Worm (Caenorhabditis elegans): Measurements from ENCODE around the gene npax-4.

The npax-4 gene

DNA sequence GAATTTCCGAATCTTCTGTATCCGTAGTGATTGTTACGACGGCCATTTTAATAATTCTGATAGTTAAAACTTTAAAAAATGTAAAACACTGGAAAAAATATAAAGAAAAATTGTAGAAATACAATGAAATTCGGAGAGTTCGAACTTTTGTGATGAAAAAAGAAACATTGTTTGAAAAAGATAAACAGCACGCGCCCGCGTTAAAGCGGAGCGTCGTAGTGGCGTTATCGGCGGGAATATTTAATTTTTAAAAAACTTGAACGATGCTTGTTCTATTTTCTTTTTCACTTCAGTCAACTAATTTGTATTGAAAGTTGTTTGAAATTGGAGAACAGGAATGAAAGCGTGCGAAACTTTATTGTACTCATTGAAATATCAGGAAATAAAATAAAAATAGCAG is 10.1 kb downstream of the npax-4 start, which contains the start of gene npp-23 (continued):
- TF ChIP-seq ceh-82 (tag; optimal IDR thresholded peaks at IDR 0.05), result peak; percentile 40 to 53 (median 43)
- no peak for TF ChIP-seq ceh-8 (GFP tag; optimal IDR thresholded peaks at IDR 0.05)
- no peak for TF ChIP-seq ces-1 (GFP tag; optimal IDR thresholded peaks at IDR 0.05)
- no peak for TF ChIP-seq sox-4 (tag; optimal IDR thresholded peaks at IDR 0.05)
- TF ChIP-seq ceh-63 (GFP tag; optimal IDR thresholded peaks at IDR 0.05), result no peak
- peak; percentile 59 for TF ChIP-seq nhr-20 (tag; optimal IDR thresholded peaks at IDR 0.05)
- peak; percentile 15 for TF ChIP-seq lin-13 (GFP tag; optimal IDR thresholded peaks at IDR 0.05)
- TF ChIP-seq ama-1 (optimal IDR thresholded peaks at IDR 0.05), result no peak
- peak; percentile 50 for TF ChIP-seq swsn-7 (tag; optimal IDR thresholded peaks at IDR 0.05)
- no peak for TF ChIP-seq ets-5 (GFP tag; IDR thresholded peaks at IDR 0.05)
- no peak for TF ChIP-seq unc-86 (tag; optimal IDR thresholded peaks at IDR 0.05)
- TF ChIP-seq nhr-76 (tag; optimal IDR thresholded peaks at IDR 0.05), result no peak
- peak; percentile 96 to 99 for TF ChIP-seq efl-1 (optimal IDR thresholded peaks at IDR 0.05)
- TF ChIP-seq efl-1 (GFP tag; optimal IDR thresholded peaks at IDR 0.05 in 1 of 2), result peak; percentile 96 to 99
- no peak for TF ChIP-seq irx-1 (tag; optimal IDR thresholded peaks at IDR 0.05)
- peak; percentile 19 for TF ChIP-seq lin-15B (tag; optimal IDR thresholded peaks at IDR 0.05)
- no peak for TF ChIP-seq nhr-71 (tag; optimal IDR thresholded peaks at IDR 0.05)
- TF ChIP-seq aly-2 (tag; optimal IDR thresholded peaks at IDR 0.05), result peak; percentile 11
- no peak for TF ChIP-seq nhr-11 (tag; optimal IDR thresholded peaks at IDR 0.05)
- TF ChIP-seq snpc-4 (tag; optimal IDR thresholded peaks at IDR 0.05), result peak; percentile 15
- peak; percentile 51 for TF ChIP-seq skn-1 (tag; optimal IDR thresholded peaks at IDR 0.05)
- no peak for TF ChIP-seq egl-27 (tag; optimal IDR thresholded peaks at IDR 0.05)
- peak; percentile 72 for TF ChIP-seq snu-23 (GFP tag; optimal IDR thresholded peaks at IDR 0.05)
- TF ChIP-seq rnt-1 (tag; optimal IDR thresholded peaks at IDR 0.05), result peak; percentile 58
- no peak for TF ChIP-seq fkh-10 (GFP tag; optimal IDR thresholded peaks at IDR 0.05)
- no peak for TF ChIP-seq lir-3 (tag; optimal IDR thresholded peaks at IDR 0.05; ENCODE audit: poor library complexity)
- TF ChIP-seq ceh-88 (GFP tag; IDR thresholded peaks at IDR 0.05), result no peak
- no peak for TF ChIP-seq pqm-1 (tag; optimal IDR thresholded peaks at IDR 0.05)
- TF ChIP-seq C04F5.9 (tag; optimal IDR thresholded peaks at IDR 0.05), result no peak
- no peak for TF ChIP-seq ztf-11 (tag; optimal IDR thresholded peaks at IDR 0.05)
- TF ChIP-seq tlp-1 (tag; optimal IDR thresholded peaks at IDR 0.05), result no peak
- TF ChIP-seq alr-1 (tag; optimal IDR thresholded peaks at IDR 0.05; ENCODE audit: borderline replicate concordance), result no peak
- no peak for TF ChIP-seq nhr-47 (tag; optimal IDR thresholded peaks at IDR 0.05)
- TF ChIP-seq mdl-1 (tag; optimal IDR thresholded peaks at IDR 0.05), result peak in 1 of 2 experiments; percentile 34
- TF ChIP-seq unc-130 (tag; optimal IDR thresholded peaks at IDR 0.05), result peak; percentile 46
- no peak; the same call in 1 of the 2 replicates for TF ChIP-seq isw-1 (GFP tag; IDR thresholded peaks at IDR 0.05)
- TF ChIP-seq nhr-90 (tag; optimal IDR thresholded peaks at IDR 0.05; ENCODE audit: poor library complexity), result no peak
- peak; percentile 51 for TF ChIP-seq xbp-1 (tag; optimal IDR thresholded peaks at IDR 0.05)
- no peak for TF ChIP-seq nhr-85 (tag)
- no peak for TF ChIP-seq sptf-1 (tag; optimal IDR thresholded peaks at IDR 0.05)
- TF ChIP-seq hpl-2 (GFP tag; optimal IDR thresholded peaks at IDR 0.05), result no peak
- TF ChIP-seq lsy-2 (tag; optimal IDR thresholded peaks at IDR 0.05), result peak in 1 of 2 experiments; percentile 60
- no peak for TF ChIP-seq lin-39 (tag; optimal IDR thresholded peaks at IDR 0.05)
- TF ChIP-seq zip-4 (GFP tag; optimal IDR thresholded peaks at IDR 0.05), result no peak
- TF ChIP-seq nhr-84 (tag; optimal IDR thresholded peaks at IDR 0.05), result no peak
- TF ChIP-seq tbx-2 (tag; optimal IDR thresholded peaks at IDR 0.05), result no peak
- peak; percentile 38; the same call in 1 of the 2 replicates for TF ChIP-seq grh-1 (GFP tag; IDR thresholded peaks at IDR 0.05)
- TF ChIP-seq pax-3 (tag; optimal IDR thresholded peaks at IDR 0.05), result no peak
- TF ChIP-seq unc-98 (GFP tag; IDR thresholded peaks at IDR 0.05), result no peak
- TF ChIP-seq blmp-1 (tag; optimal IDR thresholded peaks at IDR 0.05), result peak; percentile 58
- peak; percentile 18 for TF ChIP-seq F16B12.6 (tag; optimal IDR thresholded peaks at IDR 0.05)
- TF ChIP-seq elt-2 (tag; optimal IDR thresholded peaks at IDR 0.05), result no peak
- no peak for TF ChIP-seq ceh-90 (tag; optimal IDR thresholded peaks at IDR 0.05)
- TF ChIP-seq egl-13 (tag; optimal IDR thresholded peaks at IDR 0.05), result peak; percentile 12
- TF ChIP-seq nhr-28 (tag; optimal IDR thresholded peaks at IDR 0.05), result no peak

Measured in whole organism, L1 larva.